Worm (Caenorhabditis elegans) whole organism, L3 larva: Measurements from ENCODE around the gene F36H5.12.

Experiments used
- aly-2 ChIP-seq: fragments of 150-350 bp; optimal IDR thresholded peaks from 2 replicates; lab custom pipeline; 2014; ENCODE audit warnings: missing biosample characterization, missing genetic modification characterization
- ama-1 ChIP-seq: fragments of 150-350 bp; optimal IDR thresholded peaks from 2 replicates; lab custom pipeline; 2018
- ceh-9 ChIP-seq: sonication (generic microtip); optimal IDR thresholded peaks from 2 replicates; lab custom pipeline; 2018; ENCODE audit warnings: missing biosample characterization, missing genetic modification characterization
- egl-27 ChIP-seq: sonication (generic microtip); optimal IDR thresholded peaks from 4 replicates; lab custom pipeline; 2017; ENCODE audit warnings: missing biosample characterization, missing genetic modification reagents, missing genetic modification characterization
- lin-15B ChIP-seq: fragments of 150-350 bp; optimal IDR thresholded peaks from 2 replicates; lab custom pipeline; 2014; ENCODE audit warnings: missing biosample characterization, missing genetic modification characterization
- nfya-1 ChIP-seq: sonication (generic microtip); optimal IDR thresholded peaks from 2 replicates; lab custom pipeline; 2017; ENCODE audit warnings: missing genetic modification characterization, mild to moderate bottlenecking, missing compliant biosample characterization, antibody characterized with exemption, moderate library complexity; ENCODE audit not compliant: insufficient read depth
- nhr-12 ChIP-seq: fragments of 150-350 bp; optimal IDR thresholded peaks from 2 replicates; lab custom pipeline; 2014; ENCODE audit warnings: missing biosample characterization, missing genetic modification characterization
- nhr-23 ChIP-seq: fragments of 150-350 bp; optimal IDR thresholded peaks from 2 replicates; lab custom pipeline; 2014; ENCODE audit warnings: missing biosample characterization, missing genetic modification reagents, missing genetic modification characterization
- nhr-25 ChIP-seq: sonication (generic microtip); optimal IDR thresholded peaks from 2 replicates; lab custom pipeline; 2017; ENCODE audit warnings: missing biosample characterization, missing genetic modification characterization
- pqm-1 ChIP-seq: fragments of 150-350 bp; optimal IDR thresholded peaks from 2 replicates; lab custom pipeline; 2017; ENCODE audit warnings: missing biosample characterization, missing genetic modification characterization, inconsistent platforms
- skn-1 ChIP-seq: fragments of 150-350 bp; optimal IDR thresholded peaks from 2 replicates; lab custom pipeline; 2014; ENCODE audit warnings: missing biosample characterization, missing genetic modification characterization
- tbx-2 ChIP-seq: sonication (generic microtip); optimal IDR thresholded peaks from 2 replicates; lab custom pipeline; 2016; ENCODE audit warnings: mild to moderate bottlenecking, missing genetic modification characterization, missing compliant biosample characterization

DNA sequence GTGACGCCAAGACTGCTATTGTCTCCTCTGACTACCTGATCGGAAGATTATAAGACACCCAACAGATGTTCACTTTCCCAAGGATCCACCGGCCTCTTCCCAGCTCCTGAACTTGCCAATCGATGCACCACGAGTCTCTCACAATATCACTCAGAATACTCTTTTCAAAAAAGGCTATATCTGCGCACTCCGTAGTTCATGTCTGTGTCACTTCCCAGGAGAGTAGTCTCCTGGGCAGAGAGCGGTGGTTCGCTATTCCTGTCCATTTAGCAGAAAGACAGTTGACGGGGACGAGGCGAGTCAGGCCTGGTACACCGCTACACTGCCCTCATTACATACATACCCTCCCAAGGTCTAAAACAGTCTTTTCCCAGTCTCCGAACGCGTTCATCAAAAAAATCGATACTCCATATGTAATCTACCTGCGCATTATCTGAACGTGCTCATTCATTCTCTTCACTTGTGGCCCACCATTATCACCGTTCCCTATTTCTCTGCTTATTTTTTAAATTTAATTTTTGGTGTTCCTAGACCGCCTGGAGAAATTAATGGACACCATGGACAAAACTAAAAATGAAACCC, 27.8 kb upstream of the F36H5.12 start, which contains the start of gene btb-6:
- no peak for TF ChIP-seq egl-27
- TF ChIP-seq nhr-23 (tag; lab: Kevin White, UChicago) = no peak
- TF ChIP-seq ama-1 (lab: Kevin White, UChicago) = no peak
- no peak for TF ChIP-seq nfya-1
- TF ChIP-seq pqm-1 = no peak
- TF ChIP-seq ceh-9 = no peak
- no peak for TF ChIP-seq nhr-25 (tag; lab: Kevin White, UChicago)
- TF ChIP-seq tbx-2 = no peak
- no peak for TF ChIP-seq aly-2 (tag; lab: Kevin White, UChicago)
- no peak for TF ChIP-seq nhr-12 (tag; lab: Kevin White, UChicago)
- no peak for TF ChIP-seq lin-15B
- TF ChIP-seq skn-1 (tag; lab: Kevin White, UChicago) = no peak
